Worm (Caenorhabditis elegans): ENCODE measurements around the gene F15E6.4.

- TF ChIP-seq egl-27 (tag; optimal IDR thresholded peaks at IDR 0.05) (no peak), lsy-12 (tag; optimal IDR thresholded peaks at IDR 0.05) (no peak), unc-39 (tag; optimal IDR thresholded peaks at IDR 0.05) (no peak), nhr-237 (tag; optimal IDR thresholded peaks at IDR 0.05) (no peak), nhr-76 (tag; optimal IDR thresholded peaks at IDR 0.05) (no peak), nhr-23 (tag; optimal IDR thresholded peaks at IDR 0.05) (no peak), fkh-10 (GFP tag; optimal IDR thresholded peaks at IDR 0.05) (no peak), nhr-11 (tag; optimal IDR thresholded peaks at IDR 0.05) (no peak), snpc-4 (tag; optimal IDR thresholded peaks at IDR 0.05) (no peak), skn-1 (tag; optimal IDR thresholded peaks at IDR 0.05) (no peak), fkh-2 (tag; optimal IDR thresholded peaks at IDR 0.05) (no peak), pha-4 (tag; optimal IDR thresholded peaks at IDR 0.05) (no peak), eor-1 (tag; optimal IDR thresholded peaks at IDR 0.05) (no peak), nhr-77 (tag; optimal IDR thresholded peaks at IDR 0.05) (no peak)
Measured at ce11 chrIV:4265951-4266350, 25.3 kb upstream of the F15E6.4 start.
